Fruit fly (Drosophila melanogaster): ENCODE results near the gene CG33160.

Gene CG33160

DNA sequence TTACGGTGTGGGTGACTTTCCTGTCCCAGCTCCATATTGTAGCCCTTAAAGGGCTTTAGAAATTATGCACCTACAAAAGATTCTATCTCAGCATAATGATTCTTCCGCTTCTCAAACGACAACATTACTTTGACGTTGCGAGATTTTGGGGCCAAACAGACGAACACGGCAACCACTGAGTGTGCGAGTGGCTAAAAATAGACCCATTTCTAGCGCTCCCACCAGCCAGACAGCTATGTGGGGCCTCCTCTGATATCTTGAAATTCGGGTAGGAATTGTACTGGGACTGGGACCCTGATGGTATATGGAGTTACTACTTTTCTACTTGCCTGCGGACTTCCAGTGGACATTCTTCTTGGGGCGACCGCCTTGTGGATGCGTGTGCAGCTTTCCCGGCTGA is 28.3 kb downstream of the CG33160 start:
- TF ChIP-seq CG17801 (GFP tag; optimal IDR thresholded peaks at IDR 0.05; ENCODE audit: partially characterized antibody), result no peak

dm6 chr3L:3172445-3172844 is 33.7 kb downstream of the CG33160 start, which contains the start of gene CG14963:
Gene CG14963 (minus strand): TSS chr3L:3172545.
- TF ChIP-seq CG17801 (GFP tag; optimal IDR thresholded peaks at IDR 0.05; ENCODE audit: partially characterized antibody), result no peak

DNA sequence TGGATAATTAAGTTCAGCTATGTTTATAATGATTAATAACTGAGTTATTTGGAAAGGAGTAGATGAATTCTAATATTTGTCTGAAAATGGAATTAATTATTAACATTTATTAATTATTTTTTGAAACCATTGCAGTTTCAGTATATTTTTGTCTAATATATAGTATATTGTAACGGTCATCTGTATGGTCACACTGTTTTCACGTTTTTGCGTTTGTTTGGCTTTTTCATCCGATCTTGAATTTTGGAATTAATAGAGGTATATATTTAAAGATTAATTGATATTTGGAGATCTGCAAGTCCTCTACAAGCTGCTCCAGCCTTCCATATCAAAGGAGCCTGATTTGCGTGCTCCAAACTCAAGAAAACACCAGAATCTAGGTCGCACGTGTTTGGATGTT is 37.1 kb downstream of the CG33160 start, which contains the start of the genes CG32278 and CG32281:
TSS of gene CG32278 (plus strand) at position 180 of the 400 bp plus-strand sequence.
TSS of gene CG32281 (plus strand) at position 269 of the 400 bp plus-strand sequence.
- no peak for TF ChIP-seq CG17801 (GFP tag; optimal IDR thresholded peaks at IDR 0.05; ENCODE audit: partially characterized antibody)

dm6 chr3L:3166200-3166695 is 39.9 kb downstream of the CG33160 start, which contains the start of gene Asciz:
Gene Asciz (minus strand): TSS chr3L:3166250.
- TF ChIP-seq CG17801 (GFP tag; optimal IDR thresholded peaks at IDR 0.05; ENCODE audit: partially characterized antibody), result no peak

dm6 chr3L:3165399-3165798 is 40.8 kb downstream of the CG33160 start:
- no peak for TF ChIP-seq CG17801 (GFP tag; optimal IDR thresholded peaks at IDR 0.05; ENCODE audit: partially characterized antibody)

dm6 chr3L:3164951-3165350 is 41.2 kb downstream of the CG33160 start, which contains the start of gene CG32280:
Gene CG32280 (plus strand): TSS chr3L:3165181.
- TF ChIP-seq CG17801 (GFP tag; optimal IDR thresholded peaks at IDR 0.05; ENCODE audit: partially characterized antibody), result peak; percentile 30

dm6 chr3L:3162584-3162983 is 43.6 kb downstream of the CG33160 start:
- TF ChIP-seq CG17801 (GFP tag; optimal IDR thresholded peaks at IDR 0.05; ENCODE audit: partially characterized antibody), result no peak

dm6 chr3L:3161968-3162367 is 44.2 kb downstream of the CG33160 start, which contains the start of gene rasp:
Gene rasp (plus strand): TSS chr3L:3162180.
- TF ChIP-seq CG17801 (GFP tag; optimal IDR thresholded peaks at IDR 0.05; ENCODE audit: partially characterized antibody), result no peak

DNA sequence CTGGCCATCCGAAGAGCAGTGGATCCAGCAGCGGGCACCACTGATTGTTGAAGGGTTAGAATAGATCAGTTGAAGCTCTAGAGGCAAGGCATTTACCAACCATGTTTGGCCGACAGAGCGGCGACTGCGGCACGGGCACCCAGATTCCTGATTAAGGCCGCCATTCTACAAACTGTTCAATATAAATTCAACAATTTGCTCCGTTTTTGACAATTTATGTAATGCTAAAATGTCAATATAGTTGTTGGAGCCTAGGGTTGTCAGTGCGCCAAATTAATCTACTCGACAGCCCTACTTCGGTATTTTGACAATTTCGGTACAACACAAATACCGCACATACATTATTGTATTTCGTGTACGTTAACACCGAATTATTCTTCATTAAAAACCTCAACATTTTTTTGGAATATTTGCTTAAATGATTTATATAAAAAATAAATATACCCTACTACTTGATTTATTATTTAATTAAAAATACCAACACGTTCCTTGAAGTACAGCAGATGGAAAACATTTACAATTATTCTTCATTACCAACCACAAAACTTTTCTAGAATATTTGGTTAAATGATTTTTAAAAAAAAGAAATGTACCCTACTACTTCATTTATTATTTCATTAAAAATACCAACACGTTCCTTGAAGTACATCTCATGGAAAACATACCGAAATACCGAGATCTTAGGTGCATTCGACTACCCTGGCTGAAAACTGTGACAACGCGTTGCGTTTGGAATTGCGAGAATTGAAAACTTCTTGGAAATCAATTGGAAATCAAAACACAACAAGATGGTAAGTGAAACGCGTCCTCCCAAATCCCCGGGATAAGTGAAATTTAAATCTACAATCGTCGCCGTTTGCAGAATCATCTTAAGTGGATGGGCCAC is 46.6 kb downstream of the CG33160 start, which contains the start of the genes ND-30 and CG15812:
TSS of gene ND-30 (minus strand) at position 270 of the 886 bp plus-strand sequence.
TSS of gene CG15812 (plus strand) at position 683 of the 886 bp plus-strand sequence.
- TF ChIP-seq CG17801 (GFP tag; optimal IDR thresholded peaks at IDR 0.05; ENCODE audit: partially characterized antibody), result no peak

DNA sequence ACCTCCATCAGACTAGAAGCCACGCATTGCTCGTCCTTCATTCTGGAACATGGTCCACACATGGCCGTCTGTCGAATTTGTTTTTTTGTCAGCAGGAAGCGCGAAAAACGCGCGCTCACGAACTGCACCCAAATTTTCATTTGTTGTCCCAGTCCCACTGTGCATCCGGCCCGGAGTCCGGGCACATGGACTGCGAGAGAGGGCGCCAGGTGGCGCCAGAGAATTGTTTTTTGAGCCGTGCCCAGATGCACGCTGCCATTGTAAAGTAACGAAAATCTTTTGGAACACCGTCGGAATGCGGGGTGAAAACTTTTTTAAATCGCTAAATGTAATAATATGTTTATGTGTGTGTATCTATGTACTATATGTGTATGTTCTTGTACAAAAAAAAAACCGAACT is 48.5 kb downstream of the CG33160 start:
- no peak for TF ChIP-seq CG17801 (GFP tag; optimal IDR thresholded peaks at IDR 0.05; ENCODE audit: partially characterized antibody)
